Worm (Caenorhabditis elegans): ENCODE data around the gene slc-9B.2.

DNA sequence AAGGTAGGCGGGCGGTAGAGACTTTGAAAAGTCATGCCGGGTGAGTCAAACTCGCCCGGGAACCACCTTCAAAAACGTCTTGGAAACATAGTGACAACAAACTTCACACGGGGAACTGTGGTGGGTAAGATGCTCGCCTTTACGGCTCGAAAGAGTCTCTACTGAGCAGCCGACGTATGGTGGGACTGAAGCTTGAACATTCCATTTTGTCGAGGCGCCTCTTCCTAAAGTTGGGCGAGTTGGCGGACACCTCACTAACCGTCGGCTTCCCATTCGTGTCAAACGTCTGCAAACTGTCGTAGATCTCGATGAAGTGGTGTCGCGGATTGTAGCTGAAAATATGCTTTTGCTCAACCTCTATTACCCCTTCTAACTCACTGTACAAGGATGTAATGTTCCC, 44.1 kb downstream of the slc-9B.2 start:
- no peak for TF ChIP-seq pat-9 (tag; optimal IDR thresholded peaks at IDR 0.05)
- no peak for TF ChIP-seq nhr-11 (tag; optimal IDR thresholded peaks at IDR 0.05)
- no peak for TF ChIP-seq Y22D7AL.16 (tag; optimal IDR thresholded peaks at IDR 0.05)
- no peak for TF ChIP-seq nfya-1 (tag; optimal IDR thresholded peaks at IDR 0.05)
- no peak for TF ChIP-seq pha-4 (tag; optimal IDR thresholded peaks at IDR 0.05)
- no peak for TF ChIP-seq hlh-30 (tag; optimal IDR thresholded peaks at IDR 0.05; ENCODE audit: insufficient read depth)
- TF ChIP-seq rnt-1 (tag; optimal IDR thresholded peaks at IDR 0.05): no peak
